Worm (Caenorhabditis elegans) whole organism, L4 larva: Measurements from ENCODE around the gene fipr-9.

ENCODE experiments used
- arid-1 ChIP-seq: fragments of 200-800 bp; sonication (Bioruptor generic); conservative IDR thresholded peaks from 2 replicates; pipeline ENCODE4 v1.3.6; 2022; ENCODE audit warnings: missing genetic modification reagents, missing genetic modification characterization, missing compliant biosample characterization
- egl-27 ChIP-seq: sonication (generic microtip); optimal IDR thresholded peaks from 3 replicates; lab custom pipeline; 2017; ENCODE audit warnings: missing biosample characterization, missing genetic modification reagents, missing genetic modification characterization
- fos-1 ChIP-seq: fragments of 150-350 bp; optimal IDR thresholded peaks from 2 replicates; lab custom pipeline; 2014; ENCODE audit warnings: missing biosample characterization, missing genetic modification characterization
- hif-1 ChIP-seq, 2 experiments: sonication (generic microtip); optimal IDR thresholded peaks; 2 replicates each; lab custom pipeline; 2016 to 2017; ENCODE audit warnings: missing compliant biosample characterization in 2 of 2, missing genetic modification characterization in 2 of 2, missing genetic modification reagents in 2 of 2, missing genotype in 2 of 2, mild to moderate bottlenecking in 1 of 2
- lin-13 ChIP-seq: fragments of 150-350 bp; optimal IDR thresholded peaks from 2 replicates; lab custom pipeline; 2014; ENCODE audit warnings: missing biosample characterization, missing genetic modification reagents, missing genetic modification characterization
- ztf-11 ChIP-seq: fragments of 150-350 bp; optimal IDR thresholded peaks from 2 replicates; lab custom pipeline; 2014; ENCODE audit warnings: missing biosample characterization, missing genetic modification characterization

- no peak for TF ChIP-seq ztf-11 (tag; lab: Kevin White, UChicago)
- TF ChIP-seq lin-13 (GFP tag; lab: Kevin White, UChicago), result no peak
- TF ChIP-seq egl-27 (tag; lab: Kevin White, UChicago), result no peak
- no peak for TF ChIP-seq fos-1
- TF ChIP-seq arid-1 (GFP tag; lab: Robert Waterston, UW), result no peak
- TF ChIP-seq hif-1 (tag; optimal IDR thresholded peaks at IDR 0.05; lab: Kevin White, UChicago), result no peak
Measured at ce11 chrV:10221317-10221716, at the start of gene fipr-9, which contains the start of gene fipr-5.
